Fruit fly (Drosophila melanogaster) whole organism, embryonic: ENCODE measurements around the gene papi.

Source experiments
- ATbp ChIP-seq: fragments of 200-800 bp; sonication (Bioruptor generic); optimal IDR thresholded peaks from 2 replicates; lab custom pipeline; 2017; ENCODE audit warnings: missing biosample characterization, mild to moderate bottlenecking, missing genetic modification characterization, missing genetic modification reagents
- Abd-B ChIP-seq: fragments of 200-800 bp; sonication (Bioruptor generic); optimal IDR thresholded peaks from 2 replicates; lab custom pipeline; 2018; ENCODE audit warnings: missing biosample characterization, mild to moderate bottlenecking, missing genetic modification characterization, moderate library complexity
- Bdp1 ChIP-seq: fragments of 200-800 bp; sonication (Bioruptor generic); optimal IDR thresholded peaks from 3 replicates; lab custom pipeline; 2016; ENCODE audit warnings: missing biosample characterization, missing genetic modification characterization
- Blimp-1 ChIP-seq: fragments of 200-800 bp; sonication (Bioruptor generic); optimal IDR thresholded peaks from 3 replicates; lab custom pipeline; 2018; ENCODE audit warnings: missing biosample characterization, missing genetic modification characterization, mild to moderate bottlenecking, moderate library complexity, missing genetic modification reagents
- CG10274 ChIP-seq: fragments of 200-800 bp; sonication (Bioruptor generic); optimal IDR thresholded peaks from 3 replicates; lab custom pipeline; 2017; ENCODE audit warnings: missing biosample characterization, mild to moderate bottlenecking, missing genetic modification characterization
- CG12071 ChIP-seq: fragments of 200-800 bp; sonication (Bioruptor generic); optimal IDR thresholded peaks from 3 replicates; lab custom pipeline; 2018; ENCODE audit warnings: missing biosample characterization, mild to moderate bottlenecking, missing genetic modification characterization
- CG12155 ChIP-seq: fragments of 200-800 bp; sonication (Bioruptor generic); optimal IDR thresholded peaks from 3 replicates; lab custom pipeline; 2016; ENCODE audit warnings: missing biosample characterization, missing genetic modification characterization
- CG15269 ChIP-seq: fragments of 200-800 bp; sonication (Bioruptor generic); optimal IDR thresholded peaks from 2 replicates; lab custom pipeline; 2018; ENCODE audit warnings: missing biosample characterization, mild to moderate bottlenecking, missing genetic modification characterization, moderate library complexity
- CG15696 ChIP-seq: fragments of 200-800 bp; sonication (Bioruptor generic); optimal IDR thresholded peaks from 2 replicates; lab custom pipeline; 2019; ENCODE audit warnings: missing biosample characterization, mild to moderate bottlenecking, missing genetic modification characterization, moderate library complexity
- CG1602 ChIP-seq: fragments of 200-800 bp; sonication (Bioruptor generic); optimal IDR thresholded peaks from 3 replicates; lab custom pipeline; 2016; ENCODE audit warnings: missing biosample characterization, missing genetic modification characterization
- CG17186 ChIP-seq: fragments of 200-800 bp; sonication (Bioruptor generic); optimal IDR thresholded peaks from 3 replicates; lab custom pipeline; 2017; ENCODE audit warnings: missing biosample characterization, missing genetic modification reagents, missing genetic modification characterization
- CG17328 ChIP-seq: fragments of 200-800 bp; sonication (Bioruptor generic); IDR thresholded peaks from 2 replicates; pipeline ENCODE4 v1.3.6; 2022; ENCODE audit warnings: missing biosample characterization, missing genetic modification characterization
- CG17385 ChIP-seq: fragments of 200-800 bp; sonication (Bioruptor generic); optimal IDR thresholded peaks from 3 replicates; lab custom pipeline; 2018; ENCODE audit warnings: missing biosample characterization, mild to moderate bottlenecking, missing genetic modification characterization
- CG17912 ChIP-seq: fragments of 200-800 bp; sonication (Bioruptor generic); optimal IDR thresholded peaks from 2 replicates; lab custom pipeline; 2018; ENCODE audit warnings: missing biosample characterization, mild to moderate bottlenecking, missing genetic modification characterization
- CG2199 ChIP-seq: fragments of 200-800 bp; sonication (Bioruptor generic); IDR thresholded peaks from 3 replicates; pipeline ENCODE4 v1.3.6; 2022; ENCODE audit warnings: missing biosample characterization, missing genetic modification characterization
- CG31365 ChIP-seq: fragments of 200-800 bp; sonication (Bioruptor generic); optimal IDR thresholded peaks from 2 replicates; lab custom pipeline; 2018; ENCODE audit warnings: missing biosample characterization, mild to moderate bottlenecking, missing genetic modification characterization
- CG32532 ChIP-seq: fragments of 200-800 bp; sonication (Bioruptor generic); IDR thresholded peaks from 2 replicates; pipeline ENCODE4 v1.3.6; 2022; ENCODE audit warnings: missing biosample characterization, missing genetic modification characterization
- CG32767 ChIP-seq: fragments of 200-800 bp; sonication (Bioruptor generic); IDR thresholded peaks from 2 replicates; pipeline ENCODE4 v1.3.6; 2022; ENCODE audit warnings: missing biosample characterization, missing genetic modification characterization
- CG32772 ChIP-seq: fragments of 200-800 bp; sonication (Bioruptor generic); IDR thresholded peaks from 2 replicates; pipeline ENCODE4 v1.3.6; 2022; ENCODE audit warnings: missing biosample characterization, missing genetic modification characterization
- CG3726 ChIP-seq: fragments of 200-800 bp; sonication (Bioruptor generic); IDR thresholded peaks from 3 replicates; pipeline ENCODE4, ENCODE4 v1.3.6; 2022; ENCODE audit warnings: missing biosample characterization, missing genetic modification characterization
- CG4404 ChIP-seq: fragments of 200-800 bp; sonication (Bioruptor generic); IDR thresholded peaks from 2 replicates; pipeline ENCODE4 v1.3.6; 2022; ENCODE audit warnings: missing biosample characterization, missing genetic modification characterization
- CG9932 ChIP-seq: fragments of 200-800 bp; sonication (Bioruptor generic); IDR thresholded peaks from 2 replicates; pipeline ENCODE4 v1.3.6; 2022; ENCODE audit warnings: missing biosample characterization, missing genetic modification characterization
- CHES-1-like ChIP-seq: fragments of 200-800 bp; sonication (Bioruptor generic); optimal IDR thresholded peaks from 2 replicates; lab custom pipeline; 2016; ENCODE audit warnings: missing biosample characterization, missing genetic modification characterization
- CoRest ChIP-seq: fragments of 200-800 bp; sonication (Bioruptor generic); optimal IDR thresholded peaks from 3 replicates; lab custom pipeline; 2018; ENCODE audit warnings: missing biosample characterization, mild to moderate bottlenecking, missing genetic modification characterization, moderate library complexity
- D19B ChIP-seq: fragments of 200-800 bp; sonication (Bioruptor generic); optimal IDR thresholded peaks from 2 replicates; lab custom pipeline; 2017; ENCODE audit warnings: missing biosample characterization, mild to moderate bottlenecking, missing genetic modification characterization
- Dbx ChIP-seq: fragments of 200-800 bp; sonication (Bioruptor generic); IDR thresholded peaks from 3 replicates; pipeline ENCODE4 v1.3.6; 2022; ENCODE audit warnings: missing biosample characterization, missing genetic modification characterization
- Dfd ChIP-seq, 2 experiments: fragments of >200 bp; optimal IDR thresholded peaks; 2 replicates each; lab custom pipeline; 2017; ENCODE audit warnings: missing biosample characterization in 2 of 2, missing genetic modification characterization in 2 of 2
- Hsf ChIP-seq: fragments of 200-800 bp; sonication (Bioruptor generic); optimal IDR thresholded peaks from 3 replicates; lab custom pipeline; 2016; ENCODE audit warnings: missing biosample characterization, missing genetic modification characterization
- Lhr ChIP-seq: fragments of 200-800 bp; sonication (Bioruptor generic); optimal IDR thresholded peaks from 3 replicates; lab custom pipeline; 2017; ENCODE audit warnings: mild to moderate bottlenecking, missing biosample characterization, missing genetic modification reagents, missing genetic modification characterization
- Neu2 ChIP-seq: fragments of 200-800 bp; sonication (Bioruptor generic); optimal IDR thresholded peaks from 3 replicates; lab custom pipeline; 2016; ENCODE audit warnings: missing biosample characterization, missing genetic modification characterization, borderline replicate concordance
- Oaz ChIP-seq: fragments of 200-800 bp; sonication (Bioruptor generic); IDR thresholded peaks from 2 replicates; pipeline ENCODE4 v1.3.6; 2022; ENCODE audit warnings: missing biosample characterization, missing genetic modification characterization
- Side ChIP-seq: fragments of 200-800 bp; sonication (Bioruptor generic); optimal IDR thresholded peaks from 2 replicates; lab custom pipeline; 2016; ENCODE audit warnings: missing biosample characterization, missing genetic modification characterization
- Sry-δ ChIP-seq: fragments of 200-800 bp; sonication (Bioruptor generic); optimal IDR thresholded peaks from 2 replicates; lab custom pipeline; 2016; ENCODE audit warnings: missing biosample characterization, missing genetic modification characterization
- Ssrp ChIP-seq: fragments of 200-800 bp; sonication (Bioruptor generic); optimal IDR thresholded peaks from 2 replicates; lab custom pipeline; 2018; ENCODE audit warnings: missing biosample characterization, mild to moderate bottlenecking, missing genetic modification characterization, moderate library complexity
- Vsx1 ChIP-seq: fragments of 200-800 bp; sonication (Bioruptor generic); optimal IDR thresholded peaks from 2 replicates; lab custom pipeline; 2017; ENCODE audit warnings: missing biosample characterization, mild to moderate bottlenecking, missing genetic modification characterization, missing genetic modification reagents
- Xrp1 ChIP-seq: fragments of 200-800 bp; sonication (Bioruptor generic); IDR thresholded peaks from 2 replicates; pipeline ENCODE4 v1.3.6; 2022; ENCODE audit warnings: missing biosample characterization, missing genetic modification characterization
- az2 ChIP-seq: fragments of 200-800 bp; sonication (Bioruptor generic); optimal IDR thresholded peaks from 3 replicates; lab custom pipeline; 2016; ENCODE audit warnings: missing biosample characterization, missing genetic modification characterization
- cas ChIP-seq: fragments of 200-800 bp; sonication (Bioruptor generic); IDR thresholded peaks from 2 replicates; pipeline ENCODE4 v1.3.6; 2022; ENCODE audit warnings: missing biosample characterization, missing genetic modification characterization
- eyg ChIP-seq: fragments of 200-800 bp; sonication (Bioruptor generic); optimal IDR thresholded peaks from 3 replicates; lab custom pipeline; 2016; ENCODE audit warnings: missing biosample characterization, missing genetic modification characterization
- grau ChIP-seq: fragments of 200-800 bp; optimal IDR thresholded peaks from 3 replicates; lab custom pipeline; 2019; ENCODE audit warnings: missing biosample characterization, mild to moderate bottlenecking, missing genetic modification characterization, moderate library complexity
- her ChIP-seq: fragments of 200-800 bp; sonication (Bioruptor generic); optimal IDR thresholded peaks from 2 replicates; lab custom pipeline; 2016; ENCODE audit warnings: missing biosample characterization, missing genetic modification characterization
- kni ChIP-seq: fragments of 200-800 bp; sonication (Bioruptor generic); optimal IDR thresholded peaks from 3 replicates; lab custom pipeline; 2017; ENCODE audit warnings: mild to moderate bottlenecking, missing biosample characterization, missing genetic modification reagents, missing genetic modification characterization
- lmd ChIP-seq: fragments of 200-800 bp; sonication (Bioruptor generic); IDR thresholded peaks from 2 replicates; pipeline ENCODE4 v1.3.6; 2022; ENCODE audit warnings: missing biosample characterization, missing genetic modification characterization
- nerfin-1 ChIP-seq: fragments of 200-800 bp; sonication (Bioruptor generic); optimal IDR thresholded peaks from 3 replicates; lab custom pipeline; 2019; ENCODE audit warnings: missing biosample characterization, mild to moderate bottlenecking, missing genetic modification characterization, moderate library complexity
- peb ChIP-seq: fragments of 200-800 bp; sonication (Bioruptor generic); IDR thresholded peaks from 2 replicates; pipeline ENCODE4 v1.3.6; 2022; ENCODE audit warnings: missing biosample characterization, missing genetic modification characterization
- pho ChIP-seq: fragments of 200-800 bp; sonication (Bioruptor generic); optimal IDR thresholded peaks from 2 replicates; lab custom pipeline; 2016; ENCODE audit warnings: missing biosample characterization, missing genetic modification characterization
- phol ChIP-seq: fragments of 200-800 bp; sonication (Bioruptor generic); optimal IDR thresholded peaks from 3 replicates; lab custom pipeline; 2018; ENCODE audit warnings: missing biosample characterization, mild to moderate bottlenecking, missing genetic modification characterization, moderate library complexity
- sob ChIP-seq: fragments of 200-800 bp; sonication (Bioruptor generic); IDR thresholded peaks from 2 replicates; pipeline ENCODE4 v1.3.6; 2022; ENCODE audit warnings: missing biosample characterization, missing genetic modification characterization
- tap ChIP-seq: fragments of 200-800 bp; optimal IDR thresholded peaks from 3 replicates; lab custom pipeline; 2019; ENCODE audit warnings: missing biosample characterization, mild to moderate bottlenecking, missing genetic modification characterization, moderate library complexity
- tll ChIP-seq, 2 experiments: fragments of 200-800 bp in 1 of 2; fragments of >200 bp in 1 of 2; sonication (Bioruptor generic) in 1 of 2; optimal IDR thresholded peaks; 2 replicates each; lab custom pipeline; 2017 to 2019; ENCODE audit warnings: missing biosample characterization in 2 of 2, missing genetic modification characterization in 2 of 2, mild to moderate bottlenecking in 1 of 2, moderate library complexity in 1 of 2
- vvl ChIP-seq: fragments of 200-800 bp; sonication (Bioruptor generic); IDR thresholded peaks from 2 replicates; pipeline ENCODE4 v1.3.6; 2022; ENCODE audit warnings: missing biosample characterization, missing genetic modification characterization

The papi gene

DNA sequence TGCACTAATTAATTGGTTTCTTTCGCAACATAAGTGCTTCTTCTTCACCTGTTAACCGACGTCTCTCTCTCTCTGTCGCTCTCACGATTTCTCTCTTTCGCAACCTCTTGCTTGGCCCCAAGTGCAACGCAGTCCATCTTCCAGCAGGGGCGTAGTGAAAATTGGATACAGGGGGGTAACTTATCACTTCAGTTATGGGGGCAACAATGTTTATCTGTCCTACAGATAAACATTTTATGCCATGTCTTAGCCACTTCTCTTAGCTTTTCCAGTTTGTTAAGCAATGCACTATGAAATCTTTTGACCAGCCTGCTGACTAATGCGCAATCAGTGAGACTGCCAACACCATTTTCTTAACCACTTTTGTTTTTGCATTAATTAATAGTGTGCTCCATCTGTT, 6.8 kb downstream of the papi start (continued):
- TF ChIP-seq vvl (GFP tag; lab: Robert Waterston, UW) (peak; percentile 86), sob (peak; percentile 10; the same call in 1 of the 2 replicates), tap (tag; lab: Kevin White, UChicago) (peak; percentile 64), ATbp (GFP tag; lab: Kevin White, UChicago) (peak; percentile 68), CG17328 (GFP tag; lab: Robert Waterston, UW) (peak; percentile 74), Vsx1 (no peak), peb (no peak), Dfd (GFP tag; optimal IDR thresholded peaks at IDR 0.05; lab: Kevin White, UChicago) (no peak), CG9932 (no peak), CHES-1-like (GFP tag; lab: Kevin White, UChicago) (peak; percentile 17), grau (tag; lab: Kevin White, UChicago) (peak; percentile 46), lmd (GFP tag; lab: Robert Waterston, UW) (peak; percentile 29; the same call in 1 of the 2 replicates), Blimp-1 (GFP tag; lab: Kevin White, UChicago) (peak; percentile 47), CG12071 (GFP tag; lab: Kevin White, UChicago) (peak; percentile 59), her (GFP tag; lab: Kevin White, UChicago) (no peak), CG4404 (no peak), Xrp1 (GFP tag; lab: Robert Waterston, UW) (peak; percentile 33; the same call in 1 of the 2 replicates), Lhr (GFP tag; lab: Kevin White, UChicago) (no peak), CG15696 (no peak), Dbx (GFP tag; lab: Robert Waterston, UW) (0 out of 3 replicates have a peak, but pooled peaks have one; percentile 10), CG15269 (tag; lab: Kevin White, UChicago) (peak; percentile 65), CG12155 (GFP tag; lab: Kevin White, UChicago) (no peak), tll (GFP tag; optimal IDR thresholded peaks at IDR 0.05; lab: Kevin White, UChicago) (no peak), CG3726 (GFP tag; lab: Robert Waterston, UW) (0 out of 3 replicates have a peak, but pooled peaks have one; percentile 38), Bdp1 (GFP tag; lab: Kevin White, UChicago) (no peak), cas (GFP tag; lab: Robert Waterston, UW) (no peak), CG1602 (GFP tag; lab: Kevin White, UChicago) (no peak), eyg (GFP tag; lab: Kevin White, UChicago) (no peak), CoRest (peak; percentile 21), nerfin-1 (tag; lab: Kevin White, UChicago) (no peak), CG17186 (GFP tag; lab: Kevin White, UChicago) (no peak), D19B (GFP tag; lab: Kevin White, UChicago) (no peak), kni (no peak), CG17385 (no peak), CG32767 (peak; percentile 33; the same call in 1 of the 2 replicates), Neu2 (GFP tag; lab: Kevin White, UChicago) (no peak), CG17912 (GFP tag; lab: Kevin White, UChicago) (peak; percentile 52), Hsf (GFP tag; lab: Kevin White, UChicago) (peak; percentile 42), pho (GFP tag; lab: Kevin White, UChicago) (peak; percentile 31), CG32772 (GFP tag; lab: Robert Waterston, UW) (no peak), phol (peak; percentile 51), CG2199 (no peak), CG32532 (GFP tag; lab: Robert Waterston, UW) (peak; percentile 29; the same call in 1 of the 2 replicates), CG31365 (no peak), Oaz (peak; percentile 36; the same call in 1 of the 2 replicates), Abd-B (GFP tag; lab: Kevin White, UChicago) (no peak), az2 (GFP tag; lab: Kevin White, UChicago) (peak; percentile 33), Ssrp (tag; lab: Kevin White, UChicago) (peak; percentile 30), Side (peak; percentile 6), CG10274 (GFP tag; lab: Kevin White, UChicago) (no peak), Sry-δ (GFP tag; lab: Kevin White, UChicago) (no peak)
